Worm (Caenorhabditis elegans) whole organism, L4 larva: Measurements from ENCODE around the gene K09D9.1.

Experiments used
- F10B5.3 ChIP-seq: sonication (generic microtip); optimal IDR thresholded peaks from 2 replicates; lab custom pipeline; 2016; ENCODE audit warnings: mild to moderate bottlenecking, missing genetic modification characterization, missing compliant biosample characterization
- F26F4.8 ChIP-seq: fragments of 200-800 bp; sonication (Bioruptor generic); conservative IDR thresholded peaks from 2 replicates; pipeline ENCODE4 v1.3.6; 2022; ENCODE audit warnings: missing genetic modification characterization, missing compliant biosample characterization
- F37D6.2 ChIP-seq: sonication (generic microtip); optimal IDR thresholded peaks from 2 replicates; lab custom pipeline; 2016; ENCODE audit warnings: mild to moderate bottlenecking, missing genetic modification characterization, missing compliant biosample characterization
- Y5F2A.4 ChIP-seq: fragments of 200-800 bp; sonication (Bioruptor generic); optimal IDR thresholded peaks from 2 replicates; lab custom pipeline; 2018; ENCODE audit warnings: mild to moderate bottlenecking, missing genetic modification characterization, missing compliant biosample characterization
- arid-1 ChIP-seq: fragments of 200-800 bp; sonication (Bioruptor generic); conservative IDR thresholded peaks from 2 replicates; pipeline ENCODE4 v1.3.6; 2022; ENCODE audit warnings: missing genetic modification reagents, missing genetic modification characterization, missing compliant biosample characterization
- ceh-20 ChIP-seq: fragments of 200-800 bp; sonication (Bioruptor generic); IDR thresholded peaks from 2 replicates; pipeline ENCODE4 v1.3.6; 2022; ENCODE audit warnings: missing genetic modification reagents, missing genetic modification characterization, missing compliant biosample characterization
- daf-12 ChIP-seq: fragments of 150-350 bp; optimal IDR thresholded peaks from 2 replicates; lab custom pipeline; 2014; ENCODE audit warnings: missing biosample characterization, missing genetic modification reagents, missing genetic modification characterization
- daf-16 ChIP-seq, 3 experiments: sonication (generic microtip); optimal IDR thresholded peaks; 2 replicates each; lab custom pipeline; 2016 to 2017; ENCODE audit warnings: missing genetic modification characterization in 3 of 3, missing genetic modification reagents in 3 of 3, mild to moderate bottlenecking in 2 of 3, missing compliant biosample characterization in 2 of 3, missing biosample characterization in 1 of 3, moderate library complexity in 1 of 3
- dmd-6 ChIP-seq: fragments of 200-800 bp; sonication (Bioruptor generic); IDR thresholded peaks from 2 replicates; pipeline ENCODE4 v1.3.6; 2022; ENCODE audit warnings: missing genetic modification reagents, missing genetic modification characterization, missing compliant biosample characterization
- dmd-8 ChIP-seq: fragments of 200-800 bp; sonication (Bioruptor generic); IDR thresholded peaks from 2 replicates; pipeline ENCODE4 v1.3.6; 2022; ENCODE audit warnings: missing genetic modification characterization, missing compliant biosample characterization
- fkh-10 ChIP-seq: fragments of 150-350 bp; optimal IDR thresholded peaks from 2 replicates; lab custom pipeline; 2014; ENCODE audit warnings: missing biosample characterization, missing genetic modification reagents, missing genetic modification characterization
- gei-8 ChIP-seq: fragments of 200-800 bp; sonication (Bioruptor generic); optimal IDR thresholded peaks from 2 replicates; lab custom pipeline; 2018; ENCODE audit warnings: mild to moderate bottlenecking, missing genetic modification characterization, missing compliant biosample characterization
- hlh-11 ChIP-seq: fragments of 200-800 bp; sonication (Bioruptor generic); optimal IDR thresholded peaks from 2 replicates; lab custom pipeline; 2018; ENCODE audit warnings: mild to moderate bottlenecking, missing genetic modification characterization, missing compliant biosample characterization
- hlh-30 ChIP-seq: sonication (generic microtip); optimal IDR thresholded peaks from 2 replicates; lab custom pipeline; 2017; ENCODE audit warnings: antibody characterized with exemption, mild to moderate bottlenecking, missing genetic modification characterization, missing compliant biosample characterization; ENCODE audit not compliant: insufficient read depth
- lin-15B ChIP-seq: fragments of 150-350 bp; sonication (generic microtip); optimal IDR thresholded peaks from 3 replicates; lab custom pipeline; 2014; ENCODE audit warnings: missing biosample characterization, missing genetic modification characterization
- madf-5 ChIP-seq, 2 experiments: fragments of 200-800 bp; sonication (Bioruptor generic); IDR thresholded peaks; 2 replicates each; pipeline ENCODE4 v1.3.6; 2022; ENCODE audit warnings: missing compliant biosample characterization in 2 of 2, missing genetic modification characterization in 2 of 2
- mdl-1 ChIP-seq, 2 experiments: fragments of 150-350 bp in 1 of 2; sonication (generic microtip) in 1 of 2; optimal IDR thresholded peaks; 2 replicates each; lab custom pipeline; 2014 to 2017; ENCODE audit warnings: missing biosample characterization in 2 of 2, missing genetic modification characterization in 2 of 2
- mdt-29 ChIP-seq: fragments of 200-800 bp; sonication (Bioruptor generic); IDR thresholded peaks from 2 replicates; pipeline ENCODE4 v1.3.6; 2022; ENCODE audit warnings: missing genetic modification reagents, missing genetic modification characterization, missing compliant biosample characterization
- mes-2 ChIP-seq: sonication (generic microtip); optimal IDR thresholded peaks from 2 replicates; lab custom pipeline; 2016; ENCODE audit warnings: missing genotype, mild to moderate bottlenecking, missing genetic modification characterization, missing compliant biosample characterization; ENCODE audit not compliant: poor library complexity, severe bottlenecking
- mxl-3 ChIP-seq: fragments of 200-800 bp; sonication (Bioruptor generic); optimal IDR thresholded peaks from 2 replicates; lab custom pipeline; 2018; ENCODE audit warnings: mild to moderate bottlenecking, missing genetic modification characterization, missing compliant biosample characterization
- nhr-10 ChIP-seq: fragments of 150-350 bp; optimal IDR thresholded peaks from 2 replicates; lab custom pipeline; 2014; ENCODE audit warnings: missing biosample characterization, missing genetic modification characterization
- nhr-102 ChIP-seq: sonication (generic microtip); optimal IDR thresholded peaks from 2 replicates; lab custom pipeline; 2016; ENCODE audit warnings: mild to moderate bottlenecking, missing genetic modification characterization, moderate library complexity, missing compliant biosample characterization
- nhr-11 ChIP-seq: fragments of 150-350 bp; optimal IDR thresholded peaks from 2 replicates; lab custom pipeline; 2014; ENCODE audit warnings: missing biosample characterization, missing genetic modification characterization
- nhr-25 ChIP-seq: sonication (generic microtip); optimal IDR thresholded peaks from 2 replicates; lab custom pipeline; 2017; ENCODE audit warnings: missing genetic modification characterization, mild to moderate bottlenecking, missing compliant biosample characterization, antibody characterized with exemption, moderate library complexity, borderline replicate concordance; ENCODE audit not compliant: insufficient read depth
- nhr-28 ChIP-seq: fragments of 150-350 bp; optimal IDR thresholded peaks from 2 replicates; lab custom pipeline; 2014; ENCODE audit warnings: missing biosample characterization, missing genetic modification characterization
- nhr-76 ChIP-seq: fragments of 150-350 bp; optimal IDR thresholded peaks from 2 replicates; lab custom pipeline; 2014; ENCODE audit warnings: missing biosample characterization, missing genetic modification characterization
- pha-4 ChIP-seq, 2 experiments: fragments of 150-350 bp in 1 of 2; fragments of 200-800 bp in 1 of 2; sonication (Bioruptor generic) in 1 of 2; IDR thresholded peaks in 1 of 2; optimal IDR thresholded peaks in 1 of 2; 2 replicates each; pipeline versions ENCODE4 v1.3.6 to Lab custom; 2014 to 2022; ENCODE audit warnings: missing genetic modification characterization in 2 of 2, missing genetic modification reagents in 2 of 2, missing biosample characterization in 1 of 2, missing compliant biosample characterization in 1 of 2
- php-3 ChIP-seq: fragments of 200-800 bp; sonication (Bioruptor generic); IDR thresholded peaks from 2 replicates; pipeline ENCODE4 v1.3.6; 2022; ENCODE audit warnings: missing genetic modification reagents, missing genetic modification characterization, missing compliant biosample characterization
- rbr-2 ChIP-seq: sonication (generic microtip); optimal IDR thresholded peaks from 2 replicates; lab custom pipeline; 2016; ENCODE audit warnings: missing genotype, missing genetic modification characterization, missing compliant biosample characterization
- saeg-2 ChIP-seq: fragments of 200-800 bp; sonication (Bioruptor generic); IDR thresholded peaks from 2 replicates; pipeline ENCODE4 v1.3.6; 2022; ENCODE audit warnings: missing genetic modification reagents, missing genetic modification characterization, missing compliant biosample characterization
- sdz-12 ChIP-seq: fragments of 200-800 bp; sonication (Bioruptor generic); optimal IDR thresholded peaks from 2 replicates; lab custom pipeline; 2018; ENCODE audit warnings: mild to moderate bottlenecking, missing genetic modification characterization, missing compliant biosample characterization
- tra-1 ChIP-seq: fragments of 200-800 bp; sonication (Bioruptor generic); IDR thresholded peaks from 2 replicates; pipeline ENCODE4 v1.3.6; 2022; ENCODE audit warnings: missing genetic modification reagents, missing genetic modification characterization, missing compliant biosample characterization
- unc-130 ChIP-seq: sonication (generic microtip); optimal IDR thresholded peaks from 2 replicates; lab custom pipeline; 2016; ENCODE audit warnings: missing genetic modification reagents, missing genetic modification characterization, missing compliant biosample characterization
- unc-39 ChIP-seq: sonication (generic microtip); optimal IDR thresholded peaks from 2 replicates; lab custom pipeline; 2017; ENCODE audit warnings: missing biosample characterization, missing genetic modification characterization
- unc-62 ChIP-seq, 3 experiments: fragments of 150-350 bp in 1 of 3; sonication (generic microtip); optimal IDR thresholded peaks in 2 of 3; peaks in 1 of 3; 1 replicate in 1 of 3; 2 replicates in 2 of 3; lab custom pipeline; 2014 to 2017; ENCODE audit warnings: missing biosample characterization in 3 of 3, missing genetic modification characterization in 3 of 3, missing genetic modification reagents in 3 of 3, missing genotype in 1 of 3
- zag-1 ChIP-seq: fragments of 150-350 bp; optimal IDR thresholded peaks from 2 replicates; lab custom pipeline; 2014; ENCODE audit warnings: missing biosample characterization, missing genetic modification characterization
- ztf-11 ChIP-seq: fragments of 150-350 bp; optimal IDR thresholded peaks from 2 replicates; lab custom pipeline; 2014; ENCODE audit warnings: missing biosample characterization, missing genetic modification characterization

K09D9.1 gene

DNA sequence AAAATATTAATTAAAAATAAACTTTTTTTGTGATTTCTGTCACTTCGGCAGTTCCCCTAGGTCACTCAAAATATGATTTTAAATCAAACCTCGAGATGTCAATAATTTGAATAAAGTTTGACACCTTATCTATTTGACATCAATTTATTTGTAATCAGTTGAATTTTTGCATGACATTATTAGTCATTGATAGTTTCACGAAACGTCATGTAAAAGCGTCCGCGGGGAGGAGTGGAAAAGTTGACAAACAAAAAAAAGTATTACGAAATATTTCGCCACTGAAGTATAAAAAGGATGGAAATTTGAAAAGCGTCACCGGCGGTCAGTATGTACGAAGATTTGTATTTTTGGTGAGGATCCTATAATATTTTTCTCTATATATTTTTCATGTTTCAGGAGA lies at the start of gene K09D9.1 (continued):
- TF ChIP-seq Y5F2A.4 (GFP tag; lab: Kevin White, UChicago) = no peak
- TF ChIP-seq zag-1 (tag; lab: Kevin White, UChicago) = no peak
- TF ChIP-seq unc-130 (GFP tag; lab: Kevin White, UChicago) = no peak
- TF ChIP-seq pha-4 (GFP tag; IDR thresholded peaks at IDR 0.05; lab: Robert Waterston, UW) = peak; percentile 38; the same call in 1 of the 2 replicates
- peak; percentile 29 for TF ChIP-seq pha-4 (tag; optimal IDR thresholded peaks at IDR 0.05; lab: Kevin White, UChicago)
- TF ChIP-seq arid-1 = no peak
- TF ChIP-seq mxl-3 (GFP tag; lab: Kevin White, UChicago) = no peak
- peak; percentile 84 for TF ChIP-seq hlh-11 (tag; lab: Kevin White, UChicago)
- peak; percentile 97 for TF ChIP-seq dmd-6 (GFP tag; lab: Robert Waterston, UW)
- TF ChIP-seq lin-15B (tag; lab: Kevin White, UChicago) = no peak
- TF ChIP-seq F26F4.8 (GFP tag; lab: Robert Waterston, UW) = no peak
- no peak for TF ChIP-seq dmd-8 (GFP tag; lab: Robert Waterston, UW)
- TF ChIP-seq sdz-12 (GFP tag; lab: Kevin White, UChicago) = no peak
- TF ChIP-seq php-3 (GFP tag; lab: Robert Waterston, UW) = peak; percentile 78
- no peak for TF ChIP-seq ztf-11 (tag; lab: Kevin White, UChicago)
- no peak for TF ChIP-seq gei-8 (GFP tag; lab: Kevin White, UChicago)
- no peak for TF ChIP-seq madf-5 (GFP tag; IDR thresholded peaks at IDR 0.05; lab: Robert Waterston, UW)
- no peak for TF ChIP-seq F37D6.2 (tag; lab: Kevin White, UChicago)
- no peak for TF ChIP-seq unc-39
- TF ChIP-seq fkh-10 (GFP tag; lab: Kevin White, UChicago) = no peak
- no peak for TF ChIP-seq F10B5.3 (tag; lab: Kevin White, UChicago)

DNA sequence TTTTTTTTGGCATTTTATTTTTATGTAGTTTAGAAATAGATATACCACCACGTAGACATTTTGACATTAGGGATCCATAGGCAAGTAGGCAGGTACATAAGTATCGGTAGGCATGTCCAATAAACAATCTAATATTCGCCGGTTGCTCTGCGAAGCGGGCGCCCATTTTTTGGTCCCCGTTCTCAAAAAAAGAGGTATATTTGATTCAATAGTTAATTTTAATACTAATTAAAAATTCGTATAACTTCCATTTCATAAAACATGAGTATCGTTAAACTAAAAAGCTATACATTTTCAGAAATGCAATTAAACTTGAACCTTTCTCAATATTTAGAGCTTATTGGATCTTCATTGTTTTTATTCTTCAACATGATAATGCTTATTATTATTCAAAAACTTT lies 47.9 kb upstream of the K09D9.1 start, which contains the start of gene str-83:
Gene str-83 (plus strand): TSS at position 301 of the 400 bp plus-strand sequence.
- TF ChIP-seq F10B5.3 (tag; lab: Kevin White, UChicago) = no peak
- no peak for TF ChIP-seq unc-62 (GFP tag; optimal IDR thresholded peaks at IDR 0.05 in 1 of 2; lab: Kevin White, UChicago)
- TF ChIP-seq unc-62 (tag; optimal IDR thresholded peaks at IDR 0.05; lab: Kevin White, UChicago) = no peak
- no peak for TF ChIP-seq gei-8 (GFP tag; lab: Kevin White, UChicago)

DNA sequence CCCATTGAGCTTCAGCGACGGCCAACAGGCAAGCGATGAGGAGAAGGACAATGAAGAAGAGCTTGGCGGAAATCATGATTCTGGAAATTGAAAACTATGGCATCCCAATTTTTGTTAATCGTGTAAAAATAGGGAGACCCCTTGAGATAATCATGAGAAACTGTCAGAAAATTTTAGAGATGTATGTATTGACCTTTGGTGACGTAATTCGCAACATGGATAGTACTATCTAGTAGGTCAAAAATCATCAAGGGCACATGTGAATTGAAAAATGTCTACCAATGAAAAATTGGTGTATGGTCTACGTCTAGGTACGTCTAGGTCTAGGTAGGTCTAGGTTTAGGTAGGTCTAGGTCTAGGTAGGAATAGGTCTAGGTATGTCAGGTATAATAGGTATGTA lies 45.8 kb upstream of the K09D9.1 start, which contains the start of gene nlp-34:
Gene nlp-34 (minus strand): TSS at position 82 of the 400 bp plus-strand sequence.
- TF ChIP-seq gei-8 (GFP tag; lab: Kevin White, UChicago) = no peak
- TF ChIP-seq daf-12 (tag; lab: Kevin White, UChicago) = no peak
- TF ChIP-seq rbr-2 = no peak
- TF ChIP-seq nhr-76 (tag; lab: Kevin White, UChicago) = no peak
- TF ChIP-seq saeg-2 (GFP tag; lab: Robert Waterston, UW) = no peak
- TF ChIP-seq nhr-28 (tag; lab: Kevin White, UChicago) = no peak
- no peak for TF ChIP-seq mdt-29 (GFP tag; lab: Robert Waterston, UW)
- TF ChIP-seq, all 104 proteins: peak for 0

DNA sequence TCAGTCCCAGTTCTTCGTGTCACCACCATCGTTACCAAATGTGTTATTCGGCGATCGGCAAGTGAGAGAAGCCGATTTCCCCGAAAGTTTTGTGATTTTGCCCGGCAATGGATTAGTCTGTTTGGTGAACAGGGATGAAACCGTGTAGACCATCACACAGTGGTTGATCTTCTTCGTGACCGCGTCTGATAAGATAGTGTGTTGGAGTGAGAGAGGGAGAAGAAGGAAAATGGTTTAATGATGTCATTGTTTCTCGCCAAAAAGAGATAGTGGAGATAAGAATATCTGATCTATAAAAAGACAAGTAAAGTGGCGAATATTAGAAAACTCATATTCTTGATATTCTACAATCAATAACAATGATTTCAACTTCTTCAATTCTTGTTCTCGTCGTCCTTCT lies 45.0 kb upstream of the K09D9.1 start, which contains the start of gene nlp-31:
Gene nlp-31 (plus strand): TSS at position 237 of the 400 bp plus-strand sequence.
- TF ChIP-seq dmd-6 (GFP tag; lab: Robert Waterston, UW) (0 out of 2 replicates have a peak, but pooled peaks have one; percentile 17), mxl-3 (GFP tag; lab: Kevin White, UChicago) (peak; percentile 68), hlh-30 (peak; percentile 30), daf-16 (GFP tag; optimal IDR thresholded peaks at IDR 0.05; lab: Kevin White, UChicago) (no peak), daf-16 (tag; optimal IDR thresholded peaks at IDR 0.05; lab: Kevin White, UChicago) (no peak), mdl-1 (tag; optimal IDR thresholded peaks at IDR 0.05; lab: Kevin White, UChicago) (peak in 1 of 2 experiments; percentile 75), mes-2 (tag; lab: Kevin White, UChicago) (no peak), nhr-25 (peak; percentile 74), sdz-12 (GFP tag; lab: Kevin White, UChicago) (no peak), nhr-28 (tag; lab: Kevin White, UChicago) (peak; percentile 74), unc-62 (GFP tag; optimal IDR thresholded peaks at IDR 0.05 in 1 of 2; lab: Kevin White, UChicago) (peak in 1 of 2 experiments; percentile 63), unc-62 (tag; optimal IDR thresholded peaks at IDR 0.05; lab: Kevin White, UChicago) (no peak), nhr-102 (tag; lab: Kevin White, UChicago) (peak; percentile 29), nhr-10 (tag; lab: Kevin White, UChicago) (peak; percentile 71), hlh-11 (tag; lab: Kevin White, UChicago) (peak; percentile 79), nhr-11 (tag; lab: Kevin White, UChicago) (peak; percentile 15), mdt-29 (GFP tag; lab: Robert Waterston, UW) (no peak), tra-1 (GFP tag; lab: Robert Waterston, UW) (no peak), ceh-20 (GFP tag; lab: Robert Waterston, UW) (0 out of 2 replicates have a peak, but pooled peaks have one; percentile 14)
